Worm (Caenorhabditis elegans) whole organism, L4 larva: ENCODE data around the gene B0001.4.

Experiments used
- F44E2.7 ChIP-seq: fragments of 200-800 bp; sonication (Bioruptor generic); IDR thresholded peaks from 2 replicates; pipeline ENCODE4 v2.1.2; 2022; ENCODE audit warnings: missing genetic modification characterization, missing compliant biosample characterization
- F49E8.2 ChIP-seq: sonication (generic microtip); optimal IDR thresholded peaks from 2 replicates; lab custom pipeline; 2016; ENCODE audit warnings: missing compliant biosample characterization, mild to moderate bottlenecking, missing genetic modification characterization, borderline replicate concordance
- gei-8 ChIP-seq: fragments of 200-800 bp; sonication (Bioruptor generic); optimal IDR thresholded peaks from 2 replicates; lab custom pipeline; 2018; ENCODE audit warnings: mild to moderate bottlenecking, missing genetic modification characterization, missing compliant biosample characterization
- pha-4 ChIP-seq, 2 experiments: fragments of 150-350 bp in 1 of 2; fragments of 200-800 bp in 1 of 2; sonication (Bioruptor generic) in 1 of 2; IDR thresholded peaks in 1 of 2; optimal IDR thresholded peaks in 1 of 2; 2 replicates each; pipeline versions ENCODE4 v1.3.6 to Lab custom; 2014 to 2022; ENCODE audit warnings: missing genetic modification characterization in 2 of 2, missing genetic modification reagents in 2 of 2, missing biosample characterization in 1 of 2, missing compliant biosample characterization in 1 of 2
- zag-1 ChIP-seq: fragments of 150-350 bp; optimal IDR thresholded peaks from 2 replicates; lab custom pipeline; 2014; ENCODE audit warnings: missing biosample characterization, missing genetic modification characterization

ce11 chrIV:12093819-12094218, 44.2 kb downstream of the B0001.4 start, which contains the start of gene F11A10.5:
- TF ChIP-seq pha-4 (GFP tag; IDR thresholded peaks at IDR 0.05; lab: Robert Waterston, UW) (no peak), pha-4 (tag; optimal IDR thresholded peaks at IDR 0.05; lab: Kevin White, UChicago) (no peak), gei-8 (no peak), F49E8.2 (tag; lab: Kevin White, UChicago) (no peak), zag-1 (no peak), F44E2.7 (GFP tag; lab: Robert Waterston, UW) (no peak)
